Worm (Caenorhabditis elegans) whole organism, early embryonic: ENCODE measurements around the gene npr-22.

Experiments
- B0310.2 ChIP-seq: sonication (generic microtip); optimal IDR thresholded peaks from 2 replicates; lab custom pipeline; 2016; ENCODE audit warnings: mild to moderate bottlenecking, missing genetic modification characterization, missing compliant biosample characterization
- aly-1 ChIP-seq: sonication (generic microtip); optimal IDR thresholded peaks from 2 replicates; lab custom pipeline; 2016; ENCODE audit warnings: missing genetic modification characterization, missing compliant biosample characterization
- ama-1 ChIP-seq: fragments of 150-350 bp; optimal IDR thresholded peaks from 2 replicates; lab custom pipeline; 2014
- ceh-13 ChIP-seq: fragments of 200-800 bp; sonication (Bioruptor generic); optimal IDR thresholded peaks from 2 replicates; lab custom pipeline; 2018; ENCODE audit warnings: mild to moderate bottlenecking, missing genetic modification characterization, missing compliant biosample characterization
- ceh-36 ChIP-seq: sonication (generic microtip); optimal IDR thresholded peaks from 2 replicates; lab custom pipeline; 2016; ENCODE audit warnings: missing genetic modification characterization, inconsistent platforms, missing compliant biosample characterization
- ets-7 ChIP-seq: sonication (generic microtip); optimal IDR thresholded peaks from 2 replicates; lab custom pipeline; 2016; ENCODE audit warnings: missing genotype, missing genetic modification characterization, missing compliant biosample characterization
- flt-1 ChIP-seq: fragments of 200-800 bp; sonication (Bioruptor generic); IDR thresholded peaks from 2 replicates; pipeline ENCODE4 v1.3.6; 2022; ENCODE audit warnings: missing genetic modification characterization, missing compliant biosample characterization
- hmbx-1 ChIP-seq: sonication (generic microtip); optimal IDR thresholded peaks from 2 replicates; lab custom pipeline; 2016; ENCODE audit warnings: mild to moderate bottlenecking, missing genetic modification characterization, missing compliant biosample characterization
- hnd-1 ChIP-seq: sonication (generic microtip); optimal IDR thresholded peaks from 2 replicates; lab custom pipeline; 2016; ENCODE audit warnings: missing genetic modification characterization, missing compliant biosample characterization
- pes-1 ChIP-seq: fragments of 200-800 bp; sonication (Bioruptor generic); IDR thresholded peaks from 2 replicates; pipeline ENCODE4 v1.3.6; 2022; ENCODE audit warnings: missing genetic modification reagents, missing genetic modification characterization, missing compliant biosample characterization
- sea-1 ChIP-seq: fragments of 200-800 bp; sonication (Bioruptor generic); conservative IDR thresholded peaks from 2 replicates; pipeline ENCODE4 v1.3.6; 2022; ENCODE audit warnings: missing genetic modification characterization, missing compliant biosample characterization
- tbx-11 ChIP-seq: fragments of 200-800 bp; sonication (Bioruptor generic); IDR thresholded peaks from 2 replicates; pipeline ENCODE4 v1.3.6; 2022; ENCODE audit warnings: missing genetic modification characterization, missing compliant biosample characterization
- tbx-37 ChIP-seq: fragments of 200-800 bp; sonication (Bioruptor generic); conservative IDR thresholded peaks from 2 replicates; pipeline ENCODE4 v1.3.6; 2022; ENCODE audit warnings: missing genetic modification reagents, missing genetic modification characterization, missing compliant biosample characterization
- tra-4 ChIP-seq: sonication (generic microtip); optimal IDR thresholded peaks from 2 replicates; lab custom pipeline; 2017; ENCODE audit warnings: missing genetic modification characterization, missing compliant biosample characterization

DNA sequence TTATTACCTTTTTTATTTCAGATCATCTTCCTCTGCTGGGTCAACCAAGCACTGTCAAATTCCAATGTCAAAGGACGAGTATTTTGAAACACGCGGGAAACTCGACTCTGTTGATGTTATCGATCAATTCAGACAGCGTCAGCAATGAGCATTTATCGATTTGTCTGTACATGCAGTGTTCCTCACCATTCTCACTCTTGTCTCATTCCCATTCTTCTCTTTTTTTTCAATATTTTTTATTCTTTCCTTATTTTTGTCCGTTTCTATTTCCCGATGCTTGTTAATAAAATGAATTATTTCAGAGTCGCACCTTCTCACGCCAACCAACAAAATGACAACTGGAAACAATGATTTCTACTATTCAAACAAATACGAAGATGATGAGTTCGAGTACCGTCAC, 45.6 kb upstream of the npr-22 start, which contains the start of gene cks-1:
- TF ChIP-seq flt-1 (GFP tag; lab: Robert Waterston, UW) (no peak), B0310.2 (tag; lab: Kevin White, UChicago) (no peak), ceh-13 (no peak), tbx-37 (GFP tag; lab: Robert Waterston, UW) (no peak), ama-1 (lab: Kevin White, UChicago) (no peak), pes-1 (GFP tag; lab: Robert Waterston, UW) (no peak), sea-1 (GFP tag; lab: Robert Waterston, UW) (no peak), ceh-36 (tag; lab: Kevin White, UChicago) (no peak), hmbx-1 (tag; lab: Kevin White, UChicago) (no peak), aly-1 (tag; lab: Kevin White, UChicago) (no peak), hnd-1 (tag; lab: Kevin White, UChicago) (no peak), tra-4 (tag; lab: Kevin White, UChicago) (no peak), tbx-11 (no peak), ets-7 (no peak)
